Worm (Caenorhabditis elegans): ENCODE measurements around the gene glb-25.

ce11 chrV:1945875-1946274 lies 7.8 kb downstream of the glb-25 start:
- TF ChIP-seq ztf-11 (tag; optimal IDR thresholded peaks at IDR 0.05) (no peak), ztf-7 (tag; optimal IDR thresholded peaks at IDR 0.05) (no peak), nhr-6 (tag; optimal IDR thresholded peaks at IDR 0.05) (no peak), mep-1 (tag; optimal IDR thresholded peaks at IDR 0.05) (no peak), nhr-25 (tag; optimal IDR thresholded peaks at IDR 0.05; ENCODE audit: borderline replicate concordance, insufficient read depth) (no peak), pha-4 (GFP tag; IDR thresholded peaks at IDR 0.05) (no peak), pha-4 (tag; optimal IDR thresholded peaks at IDR 0.05) (no peak), D1046.2 (GFP tag; IDR thresholded peaks at IDR 0.05) (no peak), skn-1 (tag; optimal IDR thresholded peaks at IDR 0.05) (no peak), egl-27 (tag; optimal IDR thresholded peaks at IDR 0.05) (no peak), unc-130 (GFP tag; optimal IDR thresholded peaks at IDR 0.05) (no peak), fkh-10 (GFP tag; optimal IDR thresholded peaks at IDR 0.05) (no peak), nhr-102 (tag; optimal IDR thresholded peaks at IDR 0.05) (no peak), set-16 (GFP tag; IDR thresholded peaks at IDR 0.05) (no peak)
